Worm (Caenorhabditis elegans) whole organism, L2 larva: ENCODE measurements around the gene nhr-280.
"Not testable (repeated sequence)": the region's sequence is repeated elsewhere in the genome, so short reads cannot be mapped to it uniquely, and the experiment has no call there.

Experiments
- C34F6.9 ChIP-seq: fragments of 150-350 bp; optimal IDR thresholded peaks from 2 replicates; lab custom pipeline; 2014; ENCODE audit warnings: missing biosample characterization, missing genetic modification characterization
- F13H6.1 ChIP-seq: sonication (generic microtip); optimal IDR thresholded peaks from 2 replicates; lab custom pipeline; 2016; ENCODE audit warnings: missing genetic modification characterization, missing compliant biosample characterization
- R02D3.7 ChIP-seq: fragments of 150-350 bp; optimal IDR thresholded peaks from 2 replicates; lab custom pipeline; 2014; ENCODE audit warnings: missing biosample characterization, missing genetic modification characterization
- ZK546.5 ChIP-seq: sonication (generic microtip); optimal IDR thresholded peaks from 2 replicates; lab custom pipeline; 2017; ENCODE audit warnings: missing biosample characterization, missing genetic modification characterization
- alr-1 ChIP-seq: fragments of 150-350 bp; optimal IDR thresholded peaks from 2 replicates; lab custom pipeline; 2014; ENCODE audit warnings: missing biosample characterization, missing genetic modification characterization
- aly-2 ChIP-seq: fragments of 150-350 bp; optimal IDR thresholded peaks from 2 replicates; lab custom pipeline; 2014; ENCODE audit warnings: missing biosample characterization, missing genetic modification characterization
- ama-1 ChIP-seq: fragments of 150-350 bp; optimal IDR thresholded peaks from 2 replicates; lab custom pipeline; 2018; ENCODE audit warnings: inconsistent platforms
- ceh-82 ChIP-seq: fragments of 150-350 bp; optimal IDR thresholded peaks from 2 replicates; lab custom pipeline; 2014; ENCODE audit warnings: missing biosample characterization, missing genetic modification characterization
- crh-2 ChIP-seq: sonication (generic microtip); optimal IDR thresholded peaks from 2 replicates; lab custom pipeline; 2017; ENCODE audit warnings: missing biosample characterization, missing genetic modification characterization
- dmd-4 ChIP-seq: sonication (generic microtip); optimal IDR thresholded peaks from 2 replicates; lab custom pipeline; 2017; ENCODE audit warnings: missing biosample characterization, missing genetic modification characterization
- elt-3 ChIP-seq: sonication (generic microtip); optimal IDR thresholded peaks from 2 replicates; lab custom pipeline; 2017; ENCODE audit warnings: missing biosample characterization, missing genetic modification characterization
- fos-1 ChIP-seq: fragments of 150-350 bp; optimal IDR thresholded peaks from 2 replicates; lab custom pipeline; 2014; ENCODE audit warnings: missing biosample characterization, missing genetic modification characterization
- gmeb-1 ChIP-seq: fragments of 150-350 bp; optimal IDR thresholded peaks from 2 replicates; lab custom pipeline; 2014; ENCODE audit warnings: missing biosample characterization, missing genetic modification characterization
- lin-13 ChIP-seq: fragments of 150-350 bp; optimal IDR thresholded peaks from 2 replicates; lab custom pipeline; 2014; ENCODE audit warnings: missing biosample characterization, missing genetic modification reagents, missing genetic modification characterization
- lin-39 ChIP-seq: fragments of 150-350 bp; optimal IDR thresholded peaks from 2 replicates; lab custom pipeline; 2014; ENCODE audit warnings: missing biosample characterization, missing genetic modification reagents, missing genetic modification characterization
- lsy-2 ChIP-seq, 2 experiments: fragments of 150-350 bp in 1 of 2; sonication (generic microtip) in 1 of 2; optimal IDR thresholded peaks; 2 replicates each; lab custom pipeline; 2014 to 2017; ENCODE audit warnings: missing biosample characterization in 2 of 2, missing genetic modification characterization in 2 of 2
- mab-5 ChIP-seq: fragments of 150-350 bp; optimal IDR thresholded peaks from 2 replicates; lab custom pipeline; 2014; ENCODE audit warnings: missing biosample characterization, missing genetic modification characterization
- mbf-1 ChIP-seq: sonication (generic microtip); optimal IDR thresholded peaks from 2 replicates; lab custom pipeline; 2017; ENCODE audit warnings: missing biosample characterization, missing genetic modification characterization
- mdl-1 ChIP-seq, 2 experiments: fragments of 150-350 bp in 1 of 2; sonication (generic microtip) in 1 of 2; optimal IDR thresholded peaks; 2 replicates each; lab custom pipeline; 2017; ENCODE audit warnings: missing biosample characterization in 2 of 2, missing genetic modification characterization in 2 of 2
- nhr-10 ChIP-seq: sonication (generic microtip); optimal IDR thresholded peaks from 2 replicates; lab custom pipeline; 2017; ENCODE audit warnings: missing biosample characterization, missing genetic modification characterization
- nhr-11 ChIP-seq: fragments of 150-350 bp; optimal IDR thresholded peaks from 2 replicates; lab custom pipeline; 2014; ENCODE audit warnings: missing biosample characterization, missing genetic modification characterization
- nhr-12 ChIP-seq: fragments of 150-350 bp; optimal IDR thresholded peaks from 2 replicates; lab custom pipeline; 2014; ENCODE audit warnings: missing biosample characterization, missing genetic modification characterization
- nhr-129 ChIP-seq: fragments of 150-350 bp; optimal IDR thresholded peaks from 2 replicates; lab custom pipeline; 2014; ENCODE audit warnings: missing biosample characterization, missing genetic modification characterization
- nhr-21 ChIP-seq: fragments of 150-350 bp; optimal IDR thresholded peaks from 2 replicates; lab custom pipeline; 2014; ENCODE audit warnings: missing biosample characterization, missing genetic modification characterization
- nhr-23 ChIP-seq: fragments of 150-350 bp; optimal IDR thresholded peaks from 2 replicates; lab custom pipeline; 2014; ENCODE audit warnings: missing biosample characterization, missing genetic modification reagents, missing genetic modification characterization
- nhr-25 ChIP-seq: fragments of 150-350 bp; sonication (generic microtip); optimal IDR thresholded peaks from 3 replicates; lab custom pipeline; 2014; ENCODE audit warnings: missing biosample characterization, missing genetic modification characterization
- nhr-6 ChIP-seq: fragments of 150-350 bp; optimal IDR thresholded peaks from 2 replicates; lab custom pipeline; 2014; ENCODE audit warnings: missing biosample characterization, missing genetic modification characterization
- peb-1 ChIP-seq: fragments of 150-350 bp; optimal IDR thresholded peaks from 2 replicates; lab custom pipeline; 2014; ENCODE audit warnings: missing biosample characterization, missing genetic modification characterization
- sma-3 ChIP-seq: sonication (generic microtip); optimal IDR thresholded peaks from 2 replicates; lab custom pipeline; 2016; ENCODE audit warnings: missing genetic modification reagents, missing genetic modification characterization, missing compliant biosample characterization
- sma-9 ChIP-seq, 2 experiments: fragments of 150-350 bp in 1 of 2; sonication (generic microtip) in 1 of 2; optimal IDR thresholded peaks; 2 replicates each; lab custom pipeline; 2014 to 2016; ENCODE audit warnings: missing genetic modification characterization in 2 of 2, mild to moderate bottlenecking in 1 of 2, missing biosample characterization in 1 of 2, missing compliant biosample characterization in 1 of 2, missing genetic modification reagents in 1 of 2, moderate library complexity in 1 of 2
- snpc-4 ChIP-seq: fragments of 150-350 bp; optimal IDR thresholded peaks from 2 replicates; lab custom pipeline; 2014; ENCODE audit warnings: missing biosample characterization, missing genetic modification characterization
- unc-62 ChIP-seq: fragments of 150-350 bp; optimal IDR thresholded peaks from 2 replicates; lab custom pipeline; 2014; ENCODE audit warnings: missing biosample characterization, missing genetic modification reagents, missing genetic modification characterization
- zag-1 ChIP-seq: fragments of 150-350 bp; optimal IDR thresholded peaks from 2 replicates; lab custom pipeline; 2014; ENCODE audit warnings: missing biosample characterization, missing genetic modification characterization
- ztf-1 ChIP-seq: fragments of 200-800 bp; sonication (Bioruptor generic); conservative IDR thresholded peaks from 2 replicates; pipeline ENCODE4 v1.3.6; 2022; ENCODE audit warnings: missing genetic modification characterization, missing compliant biosample characterization
- ztf-11 ChIP-seq: sonication (generic microtip); optimal IDR thresholded peaks from 2 replicates; lab custom pipeline; 2017; ENCODE audit warnings: missing biosample characterization, missing genetic modification characterization

Gene nhr-280

ce11 chrIII:124478-124877 is 6.1 kb downstream of the nhr-280 start, which contains the start of gene pals-23:
Gene pals-23 (plus strand): TSS chrIII:124778.
- TF ChIP-seq nhr-11 (no peak), mbf-1 (tag; lab: Kevin White, UChicago) (no peak), F13H6.1 (tag; lab: Kevin White, UChicago) (no peak), nhr-25 (no peak), lsy-2 (tag; optimal IDR thresholded peaks at IDR 0.05; lab: Kevin White, UChicago) (no peak), nhr-23 (tag; lab: Kevin White, UChicago) (no peak), ceh-82 (tag; lab: Kevin White, UChicago) (no peak), sma-9 (GFP tag; optimal IDR thresholded peaks at IDR 0.05; lab: Kevin White, UChicago) (no peak), sma-9 (tag; optimal IDR thresholded peaks at IDR 0.05; lab: Kevin White, UChicago) (no peak), mdl-1 (tag; optimal IDR thresholded peaks at IDR 0.05; lab: Kevin White, UChicago) (no peak), fos-1 (no peak), peb-1 (no peak), dmd-4 (no peak), elt-3 (no peak), nhr-10 (tag; lab: Kevin White, UChicago) (no peak)

DNA sequence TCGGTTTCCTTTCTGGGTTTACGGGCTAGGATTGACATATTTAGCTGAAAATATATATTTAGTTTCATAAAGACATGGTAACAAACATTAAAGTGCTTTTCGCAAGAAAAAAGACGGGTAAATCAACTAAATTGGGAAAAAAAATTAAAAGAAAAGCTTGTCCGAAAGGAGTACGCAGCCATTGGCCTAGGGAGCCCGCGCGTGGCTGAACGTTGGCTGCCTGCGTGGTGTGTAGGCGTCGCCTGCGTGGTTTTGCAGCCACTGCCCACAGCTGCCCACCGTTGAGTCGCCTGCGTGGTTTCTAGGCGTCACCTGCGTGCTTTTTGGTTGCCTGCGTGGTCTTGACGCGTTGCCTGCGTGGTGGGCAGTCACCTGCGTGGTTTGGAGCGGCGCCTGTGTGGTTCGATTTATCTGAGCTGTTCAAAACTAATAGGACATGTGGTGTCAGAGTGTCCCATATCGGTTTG is 8.5 kb downstream of the nhr-280 start, which contains the start of gene C29F9.12:
TSS of gene C29F9.12 (minus strand) at position 51 of the 467 bp plus-strand sequence.
- TF ChIP-seq ztf-1; alr-1; F13H6.1 (tag; lab: Kevin White, UChicago): not testable (repeated sequence)

- TF ChIP-seq nhr-10 (tag; lab: Kevin White, UChicago) (no peak), nhr-23 (tag; lab: Kevin White, UChicago) (no peak), ama-1 (lab: Kevin White, UChicago) (no peak), ZK546.5 (tag; lab: Kevin White, UChicago) (no peak), C34F6.9 (tag; lab: Kevin White, UChicago) (no peak), gmeb-1 (tag; lab: Kevin White, UChicago) (peak; percentile 26), sma-9 (GFP tag; optimal IDR thresholded peaks at IDR 0.05; lab: Kevin White, UChicago) (peak; percentile 8), sma-9 (tag; optimal IDR thresholded peaks at IDR 0.05; lab: Kevin White, UChicago) (no peak), fos-1 (peak; percentile 84), lin-13 (GFP tag; lab: Kevin White, UChicago) (no peak), crh-2 (tag; lab: Kevin White, UChicago) (peak; percentile 16), F13H6.1 (tag; lab: Kevin White, UChicago) (peak; percentile 8)
Observed at ce11 chrIII:120199-120598, 10.4 kb downstream of the nhr-280 start, which contains the start of gene pals-24. Gene pals-24 (plus strand): TSS chrIII:120435.

- no peak for TF ChIP-seq lsy-2 (tag; optimal IDR thresholded peaks at IDR 0.05; lab: Kevin White, UChicago)
- no peak for TF ChIP-seq snpc-4 (tag; lab: Kevin White, UChicago)
- TF ChIP-seq ztf-11 (tag; lab: Kevin White, UChicago) = no peak
- no peak for TF ChIP-seq mab-5
- no peak for TF ChIP-seq nhr-23 (tag; lab: Kevin White, UChicago)
- no peak for TF ChIP-seq dmd-4
- no peak for TF ChIP-seq ama-1 (lab: Kevin White, UChicago)
- TF ChIP-seq elt-3 = no peak
- no peak for TF ChIP-seq lin-39 (tag; lab: Kevin White, UChicago)
- no peak for TF ChIP-seq nhr-6 (tag; lab: Kevin White, UChicago)
- no peak for TF ChIP-seq aly-2 (tag; lab: Kevin White, UChicago)
- TF ChIP-seq zag-1 = no peak
- no peak for TF ChIP-seq sma-9 (GFP tag; optimal IDR thresholded peaks at IDR 0.05; lab: Kevin White, UChicago)
- TF ChIP-seq sma-9 (tag; optimal IDR thresholded peaks at IDR 0.05; lab: Kevin White, UChicago) = no peak
- no peak for TF ChIP-seq lin-13 (GFP tag; lab: Kevin White, UChicago)
Observed at ce11 chrIII:117857-118256, 12.7 kb downstream of the nhr-280 start.

- no peak for TF ChIP-seq dmd-4
- TF ChIP-seq ztf-11 (tag; lab: Kevin White, UChicago) = no peak
- no peak for TF ChIP-seq fos-1
- no peak for TF ChIP-seq nhr-25
- TF ChIP-seq nhr-12 (tag; lab: Kevin White, UChicago) = no peak
Observed at ce11 chrIII:117210-117609, 13.3 kb downstream of the nhr-280 start, which contains the start of gene C29F9.5. Gene C29F9.5 (plus strand): TSS chrIII:117510.

- no peak for TF ChIP-seq unc-62
- no peak for TF ChIP-seq R02D3.7
- no peak for TF ChIP-seq ZK546.5 (tag; lab: Kevin White, UChicago)
- TF ChIP-seq sma-3 (GFP tag; lab: Kevin White, UChicago) = no peak
- TF ChIP-seq ztf-11 (tag; lab: Kevin White, UChicago) = no peak
- TF ChIP-seq nhr-129 (tag; lab: Kevin White, UChicago) = no peak
- TF ChIP-seq nhr-21 = no peak
- no peak for TF ChIP-seq mdl-1 (tag; optimal IDR thresholded peaks at IDR 0.05; lab: Kevin White, UChicago)
- no peak for TF ChIP-seq F13H6.1 (tag; lab: Kevin White, UChicago)
- TF ChIP-seq, all 48 proteins: peak for 0
Observed at ce11 chrIII:114603-115002, 15.9 kb downstream of the nhr-280 start, which contains the start of gene C29F9.6. Gene C29F9.6 (plus strand): TSS chrIII:114903.
